Worm (Caenorhabditis elegans) whole organism, dauer: ENCODE results near the gene F21D5.5.

Source experiments
- unc-62 ChIP-seq: sonication (generic microtip); optimal IDR thresholded peaks from 2 replicates; lab custom pipeline; 2017; ENCODE audit warnings: missing biosample characterization, missing genetic modification reagents, missing genetic modification characterization

F21D5.5 gene

ce11 chrIV:8708046-8708445 is 31.1 kb downstream of the F21D5.5 start:
- no peak for TF ChIP-seq unc-62

ce11 chrIV:8705504-8705903 is 33.7 kb downstream of the F21D5.5 start, which contains the start of gene H23L24.4:
Gene H23L24.4, minus strand, starts transcription at chrIV:8705604.
- no peak for TF ChIP-seq unc-62

ce11 chrIV:8697436-8697835 is 41.8 kb downstream of the F21D5.5 start, which contains the start of gene ttll-11:
Gene ttll-11, plus strand, starts transcription at chrIV:8697736.
- no peak for TF ChIP-seq unc-62

ce11 chrIV:8691486-8691885 is 47.7 kb downstream of the F21D5.5 start, which contains the start of the genes hst-1 and ints-6:
Gene hst-1, minus strand, starts transcription at chrIV:8691513.
Gene ints-6, plus strand, starts transcription at chrIV:8691745.
- TF ChIP-seq unc-62, result no peak

- no peak for TF ChIP-seq unc-62
Measured at ce11 chrIV:8687605-8688191, 51.5 kb downstream of the F21D5.5 start, which contains the start of gene snrp-3. Gene snrp-3, minus strand, starts transcription at chrIV:8687810.

ce11 chrIV:8686966-8687365 is 52.2 kb downstream of the F21D5.5 start:
- no peak for TF ChIP-seq unc-62

- no peak for TF ChIP-seq unc-62
Measured at ce11 chrIV:8686510-8686909, 52.7 kb downstream of the F21D5.5 start, which contains the start of gene pole-2. Gene pole-2, minus strand, starts transcription at chrIV:8686610.
